Comparison of ENCODE assay signal across 1 fruit fly cellular context in the genomic region with DNA sequence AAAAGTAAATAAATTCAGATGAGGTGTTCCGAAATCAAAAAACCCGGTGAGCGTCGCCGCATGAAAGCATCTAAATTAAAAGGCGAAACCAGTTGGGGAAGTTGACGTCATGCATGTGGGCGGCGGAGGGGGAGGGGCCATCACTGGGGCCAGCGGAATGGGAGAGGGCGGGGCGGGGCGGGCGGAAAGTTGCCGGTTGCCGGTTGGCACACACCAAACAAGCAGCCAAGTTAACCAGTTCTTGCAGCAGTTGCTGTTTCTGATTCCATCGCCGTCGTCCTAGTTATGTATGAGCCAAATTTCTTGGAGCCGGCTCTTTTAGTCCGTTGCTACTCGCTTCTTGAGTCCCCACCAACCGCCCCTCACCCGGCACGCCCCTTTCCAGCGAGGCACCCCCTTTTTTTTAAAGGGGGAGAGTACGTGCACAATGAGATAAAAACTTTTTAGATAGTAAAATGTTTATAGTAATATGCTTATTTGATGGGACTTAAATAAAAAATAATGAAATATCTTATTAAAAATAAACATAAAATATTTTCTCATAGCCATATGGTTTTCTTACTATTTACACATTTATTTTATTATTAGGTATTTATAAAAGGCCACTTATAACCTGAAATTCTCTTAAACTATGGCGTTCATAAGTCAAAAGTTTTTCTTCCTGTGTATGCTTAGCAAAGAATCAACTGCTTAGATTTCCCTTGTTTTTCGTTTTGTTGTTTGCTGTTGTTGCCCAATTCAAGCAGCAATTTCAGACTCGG.
TF ChIP-seq lines count a peak whose summit lies in the region.

No protein-coding gene starts in this region.

TF ChIP-seq in whole organism, embryonic, 481 proteins besides CTCF, POLR2A, EP300 and RAD21 (continued from another document):
- TF ChIP-seq CG7357 (GFP tag; IDR thresholded peaks at IDR 0.05; lab: Robert Waterston, UW) (no peak), CG9437 (GFP tag; optimal IDR thresholded peaks at IDR 0.05; lab: Kevin White, UChicago) (no peak), CG4730 (GFP tag; IDR thresholded peaks at IDR 0.05; lab: Robert Waterston, UW) (no peak), CG31224 (GFP tag; IDR thresholded peaks at IDR 0.05; lab: Robert Waterston, UW) (no peak), CG7963 (GFP tag; IDR thresholded peaks at IDR 0.05; lab: Robert Waterston, UW; ENCODE audit: partially characterized antibody) (no peak), dm (GFP tag; optimal IDR thresholded peaks at IDR 0.05; lab: Kevin White, UChicago) (no peak), ken (GFP tag; IDR thresholded peaks at IDR 0.05; lab: Robert Waterston, UW) (no peak), CG18476 (GFP tag; optimal IDR thresholded peaks at IDR 0.05; lab: Kevin White, UChicago) (no peak), usp (GFP tag; optimal IDR thresholded peaks at IDR 0.05; lab: Kevin White, UChicago) (no peak), Six4 (GFP tag; optimal IDR thresholded peaks at IDR 0.05; lab: Kevin White, UChicago) (no peak), CG10366 (GFP tag; IDR thresholded peaks at IDR 0.05; lab: Robert Waterston, UW) (no peak), CG18599 (GFP tag; optimal IDR thresholded peaks at IDR 0.05; lab: Kevin White, UChicago) (peak; percentile 11), ase (GFP tag; IDR thresholded peaks at IDR 0.05; lab: Robert Waterston, UW) (0 out of 3 replicates have a peak, but pooled peaks have one; percentile 16), CG33557 (GFP tag; optimal IDR thresholded peaks at IDR 0.05; lab: Kevin White, UChicago) (no peak), Bgb (GFP tag; IDR thresholded peaks at IDR 0.05; lab: Robert Waterston, UW; ENCODE audit: partially characterized antibody) (no peak), Ptx1 (GFP tag; IDR thresholded peaks at IDR 0.05; lab: Robert Waterston, UW) (no peak), nmo (GFP tag; optimal IDR thresholded peaks at IDR 0.05; lab: Kevin White, UChicago) (no peak), CG10543 (GFP tag; optimal IDR thresholded peaks at IDR 0.05; lab: Kevin White, UChicago) (peak; percentile 8), H2.0 (GFP tag; IDR thresholded peaks at IDR 0.05; lab: Robert Waterston, UW) (no peak), E2f2 (GFP tag; IDR thresholded peaks at IDR 0.05; lab: Robert Waterston, UW) (no peak), Hmr (GFP tag; optimal IDR thresholded peaks at IDR 0.05; lab: Kevin White, UChicago) (no peak), nom (GFP tag; optimal IDR thresholded peaks at IDR 0.05; lab: Kevin White, UChicago) (peak; percentile 11), grau (tag; optimal IDR thresholded peaks at IDR 0.05; lab: Kevin White, UChicago) (no peak), vfl (GFP tag; optimal IDR thresholded peaks at IDR 0.05; lab: Kevin White, UChicago) (no peak), HLH54F (GFP tag; optimal IDR thresholded peaks at IDR 0.05; lab: Kevin White, UChicago) (no peak), psq (GFP tag; optimal IDR thresholded peaks at IDR 0.05; lab: Kevin White, UChicago) (no peak), pho (GFP tag; optimal IDR thresholded peaks at IDR 0.05; lab: Kevin White, UChicago) (no peak), Rfx (GFP tag; IDR thresholded peaks at IDR 0.05; lab: Robert Waterston, UW) (no peak), ap (GFP tag; IDR thresholded peaks at IDR 0.05; lab: Robert Waterston, UW) (no peak), stc (GFP tag; IDR thresholded peaks at IDR 0.05; lab: Robert Waterston, UW) (0 out of 2 replicates have a peak, but pooled peaks have one; percentile 5), Awh (GFP tag; IDR thresholded peaks at IDR 0.05; lab: Robert Waterston, UW) (no peak), HmgD (GFP tag; optimal IDR thresholded peaks at IDR 0.05; lab: Kevin White, UChicago) (no peak), CG13894 (tag; optimal IDR thresholded peaks at IDR 0.05; lab: Kevin White, UChicago) (peak; percentile 13), NfI (GFP tag; optimal IDR thresholded peaks at IDR 0.05; lab: Kevin White, UChicago) (no peak), chm (GFP tag; IDR thresholded peaks at IDR 0.05; lab: Robert Waterston, UW) (0 out of 2 replicates have a peak, but pooled peaks have one; percentile 25), E2f1 (GFP tag; IDR thresholded peaks at IDR 0.05; lab: Robert Waterston, UW) (no peak), lilli (GFP tag; optimal IDR thresholded peaks at IDR 0.05; lab: Kevin White, UChicago) (no peak), zfh2 (GFP tag; optimal IDR thresholded peaks at IDR 0.05; lab: Kevin White, UChicago) (no peak), CG18011 (GFP tag; optimal IDR thresholded peaks at IDR 0.05; lab: Kevin White, UChicago) (no peak), CG17802 (tag; optimal IDR thresholded peaks at IDR 0.05; lab: Kevin White, UChicago) (no peak), CG10959 (GFP tag; IDR thresholded peaks at IDR 0.05; lab: Robert Waterston, UW) (no peak), CG10267 (tag; optimal IDR thresholded peaks at IDR 0.05; lab: Kevin White, UChicago) (no peak), sd (tag; optimal IDR thresholded peaks at IDR 0.05; lab: Kevin White, UChicago) (peak; percentile 18), tna (GFP tag; IDR thresholded peaks at IDR 0.05; lab: Robert Waterston, UW; ENCODE audit: partially characterized antibody) (0 out of 2 replicates have a peak, but pooled peaks have one; percentile 22), klu (GFP tag; IDR thresholded peaks at IDR 0.05; lab: Robert Waterston, UW) (peak; percentile 68), lmd (GFP tag; IDR thresholded peaks at IDR 0.05; lab: Robert Waterston, UW) (no peak), CG12942 (GFP tag; optimal IDR thresholded peaks at IDR 0.05; lab: Kevin White, UChicago) (no peak), rib (GFP tag; IDR thresholded peaks at IDR 0.05; lab: Robert Waterston, UW) (0 out of 2 replicates have a peak, but pooled peaks have one; percentile 46), Meics (GFP tag; optimal IDR thresholded peaks at IDR 0.05; lab: Kevin White, UChicago) (no peak), Gsc (GFP tag; IDR thresholded peaks at IDR 0.05; lab: Robert Waterston, UW) (no peak), Max (GFP tag; optimal IDR thresholded peaks at IDR 0.05; lab: Kevin White, UChicago) (no peak), Taf1 (GFP tag; IDR thresholded peaks at IDR 0.05; lab: Robert Waterston, UW) (no peak), CG6765 (GFP tag; optimal IDR thresholded peaks at IDR 0.05; lab: Kevin White, UChicago) (no peak), repo (GFP tag; optimal IDR thresholded peaks at IDR 0.05; lab: Kevin White, UChicago) (no peak), Vsx1 (GFP tag; optimal IDR thresholded peaks at IDR 0.05; lab: Kevin White, UChicago) (no peak), Nf-YB (GFP tag; optimal IDR thresholded peaks at IDR 0.05; lab: Kevin White, UChicago) (no peak), CG32767 (GFP tag; IDR thresholded peaks at IDR 0.05; lab: Robert Waterston, UW) (no peak), dimm (GFP tag; IDR thresholded peaks at IDR 0.05; lab: Robert Waterston, UW) (no peak), corto (GFP tag; optimal IDR thresholded peaks at IDR 0.05; lab: Kevin White, UChicago) (no peak), fd96Cb (tag; optimal IDR thresholded peaks at IDR 0.05; lab: Kevin White, UChicago) (no peak), D19A (tag; optimal IDR thresholded peaks at IDR 0.05; lab: Kevin White, UChicago) (no peak), lab (GFP tag; optimal IDR thresholded peaks at IDR 0.05; lab: Kevin White, UChicago) (no peak), CG4854 (GFP tag; optimal IDR thresholded peaks at IDR 0.05; lab: Kevin White, UChicago) (no peak), Adf1 (GFP tag; IDR thresholded peaks at IDR 0.05; lab: Robert Waterston, UW) (no peak), CG12769 (tag; optimal IDR thresholded peaks at IDR 0.05; lab: Kevin White, UChicago) (peak; percentile 46), shn (GFP tag; optimal IDR thresholded peaks at IDR 0.05; lab: Kevin White, UChicago) (no peak), kah (GFP tag; optimal IDR thresholded peaks at IDR 0.05; lab: Kevin White, UChicago) (no peak), Dad (GFP tag; optimal IDR thresholded peaks at IDR 0.05; lab: Kevin White, UChicago) (no peak), CG9932 (GFP tag; IDR thresholded peaks at IDR 0.05; lab: Robert Waterston, UW) (peak; percentile 24; the same call in 1 of the 2 replicates), pan (optimal IDR thresholded peaks at IDR 0.05; lab: Kevin White, UChicago) (no peak), pan (GFP tag; optimal IDR thresholded peaks at IDR 0.05 in 1 of 2, IDR thresholded peaks at IDR 0.05 in 1 of 2) (no peak), hbn (GFP tag; IDR thresholded peaks at IDR 0.05; lab: Robert Waterston, UW; ENCODE audit: partially characterized antibody) (no peak), trem (tag; optimal IDR thresholded peaks at IDR 0.05; lab: Kevin White, UChicago) (no peak), CG6854 (GFP tag; optimal IDR thresholded peaks at IDR 0.05; lab: Kevin White, UChicago) (no peak), CG34422 (GFP tag; IDR thresholded peaks at IDR 0.05; lab: Robert Waterston, UW) (peak; percentile 75; the same call in 1 of the 3 replicates), CG13624 (GFP tag; optimal IDR thresholded peaks at IDR 0.05; lab: Kevin White, UChicago) (no peak), Doc2 (GFP tag; IDR thresholded peaks at IDR 0.05; lab: Robert Waterston, UW) (no peak), CG34376 (GFP tag; optimal IDR thresholded peaks at IDR 0.05; lab: Kevin White, UChicago) (no peak), CG2199 (GFP tag; IDR thresholded peaks at IDR 0.05; lab: Robert Waterston, UW) (no peak), CG7556 (GFP tag; optimal IDR thresholded peaks at IDR 0.05; lab: Kevin White, UChicago) (no peak), TFAM (GFP tag; optimal IDR thresholded peaks at IDR 0.05; lab: Kevin White, UChicago) (no peak), CG6813 (GFP tag; optimal IDR thresholded peaks at IDR 0.05; lab: Kevin White, UChicago) (no peak), CG2129 (GFP tag; IDR thresholded peaks at IDR 0.05; lab: Robert Waterston, UW; ENCODE audit: partially characterized antibody) (no peak), CG8478 (optimal IDR thresholded peaks at IDR 0.05; lab: Kevin White, UChicago) (no peak), vvl (GFP tag; IDR thresholded peaks at IDR 0.05; lab: Robert Waterston, UW) (peak; percentile 51; the same call in 1 of the 2 replicates), seq (GFP tag; IDR thresholded peaks at IDR 0.05; lab: Robert Waterston, UW) (no peak), CG30403 (GFP tag; optimal IDR thresholded peaks at IDR 0.05; lab: Kevin White, UChicago) (no peak), CG13287 (GFP tag; IDR thresholded peaks at IDR 0.05; lab: Robert Waterston, UW; ENCODE audit: partially characterized antibody) (no peak)
